Fruit fly (Drosophila melanogaster) whole organism, embryonic: ENCODE data around the gene aln.

ENCODE experiments used
- CG10267 ChIP-seq: fragments of 200-800 bp; sonication (Bioruptor generic); optimal IDR thresholded peaks from 2 replicates; lab custom pipeline; 2018; ENCODE audit warnings: missing biosample characterization, mild to moderate bottlenecking, missing genetic modification characterization, moderate library complexity
- CG10959 ChIP-seq: fragments of 200-800 bp; sonication (Bioruptor generic); IDR thresholded peaks from 2 replicates; pipeline ENCODE4 v1.3.6; 2022; ENCODE audit warnings: missing biosample characterization, missing genetic modification characterization
- CG12071 ChIP-seq: fragments of 200-800 bp; sonication (Bioruptor generic); optimal IDR thresholded peaks from 3 replicates; lab custom pipeline; 2018; ENCODE audit warnings: missing biosample characterization, mild to moderate bottlenecking, missing genetic modification characterization
- CG15514 ChIP-seq: fragments of 200-800 bp; sonication (Bioruptor generic); optimal IDR thresholded peaks from 3 replicates; lab custom pipeline; 2017; ENCODE audit warnings: missing biosample characterization, missing genetic modification characterization, mild to moderate bottlenecking, moderate library complexity, missing genetic modification reagents
- CG17612 ChIP-seq: fragments of 200-800 bp; sonication (Bioruptor generic); IDR thresholded peaks from 2 replicates; pipeline ENCODE4 v1.3.6; 2022; ENCODE audit warnings: missing biosample characterization, missing genetic modification characterization
- CG1792 ChIP-seq: fragments of 200-800 bp; sonication (Bioruptor generic); optimal IDR thresholded peaks from 2 replicates; lab custom pipeline; 2016; ENCODE audit warnings: missing biosample characterization, missing genetic modification characterization
- CG18599 ChIP-seq: fragments of 200-800 bp; sonication (Bioruptor generic); optimal IDR thresholded peaks from 3 replicates; lab custom pipeline; 2017; ENCODE audit warnings: missing biosample characterization, missing genetic modification characterization, mild to moderate bottlenecking, moderate library complexity, missing genetic modification reagents
- CG2116 ChIP-seq: fragments of 200-800 bp; sonication (Bioruptor generic); optimal IDR thresholded peaks from 3 replicates; lab custom pipeline; 2018; ENCODE audit warnings: missing biosample characterization, mild to moderate bottlenecking, missing genetic modification characterization
- CG43689 ChIP-seq: fragments of 200-800 bp; sonication (Bioruptor generic); IDR thresholded peaks from 2 replicates; pipeline ENCODE4 v1.3.6; 2022; ENCODE audit warnings: missing biosample characterization, missing genetic modification characterization
- CG4404 ChIP-seq: fragments of 200-800 bp; sonication (Bioruptor generic); IDR thresholded peaks from 2 replicates; pipeline ENCODE4 v1.3.6; 2022; ENCODE audit warnings: missing biosample characterization, missing genetic modification characterization
- CG4424 ChIP-seq: fragments of 200-800 bp; sonication (Bioruptor generic); optimal IDR thresholded peaks from 3 replicates; lab custom pipeline; 2016; ENCODE audit warnings: missing biosample characterization, missing genetic modification characterization
- CG5953 ChIP-seq: fragments of 200-800 bp; sonication (Bioruptor generic); IDR thresholded peaks from 2 replicates; pipeline ENCODE4 v1.3.6; 2022; ENCODE audit warnings: missing biosample characterization, missing genetic modification characterization
- CG6254 ChIP-seq: fragments of 200-800 bp; sonication (Bioruptor generic); optimal IDR thresholded peaks from 3 replicates; lab custom pipeline; 2017; ENCODE audit warnings: mild to moderate bottlenecking, missing biosample characterization, missing genetic modification reagents, missing genetic modification characterization
- CG7839 ChIP-seq: fragments of 200-800 bp; sonication (Bioruptor generic); optimal IDR thresholded peaks from 3 replicates; lab custom pipeline; 2018; ENCODE audit warnings: missing biosample characterization, mild to moderate bottlenecking, missing genetic modification characterization, moderate library complexity
- CG7928 ChIP-seq: fragments of 200-800 bp; sonication (Bioruptor generic); optimal IDR thresholded peaks from 2 replicates; lab custom pipeline; 2017; ENCODE audit warnings: missing biosample characterization, mild to moderate bottlenecking, missing genetic modification characterization
- CG8281 ChIP-seq: fragments of 200-800 bp; sonication (Bioruptor generic); optimal IDR thresholded peaks from 2 replicates; lab custom pipeline; 2018; ENCODE audit warnings: missing biosample characterization, mild to moderate bottlenecking, missing genetic modification characterization, moderate library complexity
- CG9215 ChIP-seq: fragments of 200-800 bp; sonication (Bioruptor generic); IDR thresholded peaks from 2 replicates; pipeline ENCODE4 v1.3.6; 2022; ENCODE audit warnings: missing biosample characterization, missing genetic modification characterization
- CG9727 ChIP-seq: fragments of 200-800 bp; sonication (Bioruptor generic); optimal IDR thresholded peaks from 3 replicates; lab custom pipeline; 2017; ENCODE audit warnings: missing biosample characterization, mild to moderate bottlenecking, missing genetic modification characterization
- CG9932 ChIP-seq: fragments of 200-800 bp; sonication (Bioruptor generic); IDR thresholded peaks from 2 replicates; pipeline ENCODE4 v1.3.6; 2022; ENCODE audit warnings: missing biosample characterization, missing genetic modification characterization
- Doc3 ChIP-seq: fragments of 200-800 bp; sonication (Bioruptor generic); IDR thresholded peaks from 3 replicates; pipeline ENCODE4 v1.3.6; 2022; ENCODE audit warnings: missing biosample characterization, missing genetic modification characterization; ENCODE audit not compliant: partially characterized antibody
- Neu2 ChIP-seq: fragments of 200-800 bp; sonication (Bioruptor generic); optimal IDR thresholded peaks from 3 replicates; lab custom pipeline; 2016; ENCODE audit warnings: missing biosample characterization, missing genetic modification characterization, borderline replicate concordance
- Oli ChIP-seq: fragments of 200-800 bp; sonication (Bioruptor generic); optimal IDR thresholded peaks from 2 replicates; lab custom pipeline; 2018; ENCODE audit warnings: missing biosample characterization, mild to moderate bottlenecking, missing genetic modification characterization, moderate library complexity
- Ptx1 ChIP-seq: fragments of 200-800 bp; sonication (Bioruptor generic); IDR thresholded peaks from 2 replicates; pipeline ENCODE4 v1.3.6; 2022; ENCODE audit warnings: missing biosample characterization, missing genetic modification characterization
- Sin3A ChIP-seq: fragments of >200 bp; optimal IDR thresholded peaks from 2 replicates; lab custom pipeline; 2018
- Sox102F ChIP-seq: fragments of 200-800 bp; sonication (Bioruptor generic); optimal IDR thresholded peaks from 2 replicates; lab custom pipeline; 2018; ENCODE audit warnings: missing biosample characterization, mild to moderate bottlenecking, missing genetic modification characterization, moderate library complexity
- Stat92E ChIP-seq, 3 experiments: fragments of >200 bp in 2 of 3; fragments of 200-800 bp in 1 of 3; sonication (Bioruptor generic) in 1 of 3; optimal IDR thresholded peaks; 2 replicates each; lab custom pipeline; 2017 to 2019; ENCODE audit warnings: missing biosample characterization in 3 of 3, missing genetic modification characterization in 3 of 3, mild to moderate bottlenecking in 1 of 3, moderate library complexity in 1 of 3
- TFAM ChIP-seq: fragments of 200-800 bp; sonication (Bioruptor generic); optimal IDR thresholded peaks from 2 replicates; lab custom pipeline; 2017; ENCODE audit warnings: missing biosample characterization, missing genetic modification characterization, inconsistent platforms
- ac ChIP-seq: fragments of 200-800 bp; sonication (Bioruptor generic); optimal IDR thresholded peaks from 3 replicates; lab custom pipeline; 2017; ENCODE audit warnings: missing biosample characterization, mild to moderate bottlenecking, missing genetic modification characterization
- ato ChIP-seq: fragments of 200-800 bp; sonication (Bioruptor generic); IDR thresholded peaks from 2 replicates; pipeline ENCODE4 v1.3.6; 2022; ENCODE audit warnings: missing biosample characterization, missing genetic modification characterization; ENCODE audit not compliant: partially characterized antibody
- bcd ChIP-seq: fragments of 200-800 bp; sonication (Bioruptor generic); optimal IDR thresholded peaks from 2 replicates; lab custom pipeline; 2017; ENCODE audit warnings: missing biosample characterization, mild to moderate bottlenecking, missing genetic modification characterization
- chinmo ChIP-seq: fragments of 200-800 bp; sonication (Bioruptor generic); IDR thresholded peaks from 4 replicates; pipeline ENCODE4 v1.3.6; 2022; ENCODE audit warnings: missing biosample characterization, missing genetic modification characterization; ENCODE audit not compliant: partially characterized antibody
- dan ChIP-seq: fragments of 200-800 bp; sonication (Bioruptor generic); IDR thresholded peaks from 2 replicates; pipeline ENCODE4 v1.3.6; 2022; ENCODE audit warnings: missing biosample characterization, missing genetic modification characterization
- fd102C ChIP-seq: fragments of 200-800 bp; sonication (Bioruptor generic); optimal IDR thresholded peaks from 2 replicates; lab custom pipeline; 2018; ENCODE audit warnings: missing biosample characterization, mild to moderate bottlenecking, missing genetic modification characterization, moderate library complexity
- gcm2 ChIP-seq: fragments of 200-800 bp; sonication (Bioruptor generic); optimal IDR thresholded peaks from 2 replicates; lab custom pipeline; 2016; ENCODE audit warnings: missing biosample characterization, missing genetic modification characterization
- grau ChIP-seq: fragments of 200-800 bp; optimal IDR thresholded peaks from 3 replicates; lab custom pipeline; 2019; ENCODE audit warnings: missing biosample characterization, mild to moderate bottlenecking, missing genetic modification characterization, moderate library complexity
- gsb-n ChIP-seq: fragments of 200-800 bp; sonication (Bioruptor generic); optimal IDR thresholded peaks from 3 replicates; lab custom pipeline; 2018; ENCODE audit warnings: missing biosample characterization, mild to moderate bottlenecking, missing genetic modification characterization
- h ChIP-seq: fragments of >200 bp; optimal IDR thresholded peaks from 2 replicates; lab custom pipeline; 2017
- her ChIP-seq: fragments of 200-800 bp; sonication (Bioruptor generic); optimal IDR thresholded peaks from 2 replicates; lab custom pipeline; 2016; ENCODE audit warnings: missing biosample characterization, missing genetic modification characterization
- kay ChIP-seq: fragments of 200-800 bp; sonication (Bioruptor generic); optimal IDR thresholded peaks from 2 replicates; lab custom pipeline; 2016; ENCODE audit warnings: missing biosample characterization, missing genetic modification characterization
- lab ChIP-seq: fragments of 200-800 bp; sonication (Bioruptor generic); optimal IDR thresholded peaks from 3 replicates; lab custom pipeline; 2017; ENCODE audit warnings: missing biosample characterization, missing genetic modification characterization, mild to moderate bottlenecking, moderate library complexity, missing genetic modification reagents
- pros ChIP-seq: fragments of 200-800 bp; sonication (Bioruptor generic); optimal IDR thresholded peaks from 3 replicates; lab custom pipeline; 2019; ENCODE audit warnings: missing biosample characterization, mild to moderate bottlenecking, missing genetic modification characterization, moderate library complexity
- row ChIP-seq: fragments of 200-800 bp; sonication (Bioruptor generic); IDR thresholded peaks from 3 replicates; pipeline ENCODE4 v1.3.6; 2022; ENCODE audit warnings: missing biosample characterization, missing genetic modification characterization
- sd ChIP-seq: fragments of 200-800 bp; sonication (Bioruptor generic); optimal IDR thresholded peaks from 3 replicates; lab custom pipeline; 2018; ENCODE audit warnings: missing biosample characterization, mild to moderate bottlenecking, missing genetic modification characterization, moderate library complexity
- tin ChIP-seq: fragments of 200-800 bp; sonication (Bioruptor generic); optimal IDR thresholded peaks from 3 replicates; lab custom pipeline; 2016; ENCODE audit warnings: missing biosample characterization, missing genetic modification characterization
- tll ChIP-seq, 2 experiments: fragments of 200-800 bp in 1 of 2; fragments of >200 bp in 1 of 2; sonication (Bioruptor generic) in 1 of 2; optimal IDR thresholded peaks; 2 replicates each; lab custom pipeline; 2017 to 2019; ENCODE audit warnings: missing biosample characterization in 2 of 2, missing genetic modification characterization in 2 of 2, mild to moderate bottlenecking in 1 of 2, moderate library complexity in 1 of 2
- toy ChIP-seq: fragments of 200-800 bp; sonication (Bioruptor generic); IDR thresholded peaks from 2 replicates; pipeline ENCODE4 v1.3.6; 2022; ENCODE audit warnings: missing biosample characterization, missing genetic modification characterization
- trh ChIP-seq: fragments of 200-800 bp; sonication (Bioruptor generic); optimal IDR thresholded peaks from 2 replicates; lab custom pipeline; 2016; ENCODE audit warnings: missing biosample characterization, missing genetic modification characterization
- unpg ChIP-seq: fragments of 200-800 bp; sonication (Bioruptor generic); optimal IDR thresholded peaks from 3 replicates; lab custom pipeline; 2018; ENCODE audit warnings: missing biosample characterization, mild to moderate bottlenecking, missing genetic modification characterization, moderate library complexity
- usp ChIP-seq: fragments of >200 bp; optimal IDR thresholded peaks from 2 replicates; lab custom pipeline; 2017; ENCODE audit warnings: missing biosample characterization, missing genetic modification characterization
- vfl ChIP-seq: fragments of 200-800 bp; sonication (Bioruptor generic); optimal IDR thresholded peaks from 2 replicates; lab custom pipeline; 2016; ENCODE audit warnings: missing biosample characterization, missing genetic modification characterization
- wek ChIP-seq: fragments of 200-800 bp; sonication (Bioruptor generic); optimal IDR thresholded peaks from 3 replicates; lab custom pipeline; 2018; ENCODE audit warnings: missing biosample characterization, mild to moderate bottlenecking, missing genetic modification characterization, moderate library complexity

aln gene

DNA sequence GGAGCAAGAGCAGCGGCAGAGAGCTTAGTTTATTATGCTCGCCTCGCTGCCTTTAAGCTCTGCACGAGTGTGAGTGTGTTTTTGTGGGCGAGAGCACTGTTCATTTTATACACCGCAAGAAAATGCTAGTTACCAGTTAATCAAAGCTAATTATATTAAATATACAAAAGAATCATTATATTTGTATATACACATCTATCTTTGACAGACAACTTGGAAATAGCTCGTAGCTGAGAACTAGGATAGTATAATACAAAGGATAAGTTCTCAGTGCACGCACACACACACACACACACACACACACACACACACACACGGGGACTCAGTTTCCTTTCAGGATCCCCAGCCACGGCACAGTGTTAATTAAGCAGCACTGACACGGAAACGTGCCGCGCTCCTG, 17.2 kb downstream of the aln start (continued):
- TF ChIP-seq CG4424, result no peak
- TF ChIP-seq Sox102F (GFP tag; lab: Kevin White, UChicago), result peak; percentile 21
- no peak for TF ChIP-seq Stat92E (GFP tag; optimal IDR thresholded peaks at IDR 0.05; lab: Kevin White, UChicago)
- peak; percentile 21 for TF ChIP-seq bcd
- TF ChIP-seq gsb-n, result no peak
- TF ChIP-seq fd102C (GFP tag; lab: Kevin White, UChicago), result no peak
- no peak for TF ChIP-seq h
- TF ChIP-seq Sin3A (lab: Kevin White, UChicago), result no peak
- TF ChIP-seq CG9932, result peak; percentile 44; the same call in 1 of the 2 replicates
- TF ChIP-seq CG5953 (GFP tag; lab: Robert Waterston, UW), result no peak
- peak; percentile 20 for TF ChIP-seq grau (tag; lab: Kevin White, UChicago)
- no peak for TF ChIP-seq CG10959 (GFP tag; lab: Robert Waterston, UW)
- TF ChIP-seq dan (GFP tag; lab: Robert Waterston, UW), result no peak
- TF ChIP-seq CG9215 (GFP tag; lab: Robert Waterston, UW), result no peak
- no peak for TF ChIP-seq ac (GFP tag; lab: Kevin White, UChicago)
- TF ChIP-seq Neu2 (GFP tag; lab: Kevin White, UChicago), result no peak
- TF ChIP-seq usp (GFP tag; lab: Kevin White, UChicago), result no peak
- peak; percentile 36; the same call in 1 of the 2 replicates for TF ChIP-seq Ptx1 (GFP tag; lab: Robert Waterston, UW)
- TF ChIP-seq trh (GFP tag; lab: Kevin White, UChicago), result no peak
- TF ChIP-seq CG8281 (tag; lab: Kevin White, UChicago), result no peak
- no peak for TF ChIP-seq CG43689 (GFP tag; lab: Robert Waterston, UW)
- no peak for TF ChIP-seq CG4404 (GFP tag; lab: Robert Waterston, UW)
- no peak for TF ChIP-seq Doc3 (GFP tag; lab: Robert Waterston, UW)
- peak; percentile 58 for TF ChIP-seq row (GFP tag; lab: Robert Waterston, UW)
- no peak for TF ChIP-seq tll (GFP tag; optimal IDR thresholded peaks at IDR 0.05; lab: Kevin White, UChicago)
- no peak for TF ChIP-seq gcm2 (GFP tag; lab: Kevin White, UChicago)
- no peak for TF ChIP-seq kay (GFP tag; lab: Kevin White, UChicago)
- TF ChIP-seq CG2116 (GFP tag; lab: Kevin White, UChicago), result no peak
- TF ChIP-seq pros (GFP tag; lab: Kevin White, UChicago), result no peak
- no peak for TF ChIP-seq CG9727
- no peak for TF ChIP-seq CG6254 (GFP tag; lab: Kevin White, UChicago)
- TF ChIP-seq chinmo (GFP tag; lab: Robert Waterston, UW), result no peak
- TF ChIP-seq CG7928 (GFP tag; lab: Kevin White, UChicago), result no peak
- TF ChIP-seq CG12071 (GFP tag; lab: Kevin White, UChicago), result no peak
- TF ChIP-seq wek, result no peak
- TF ChIP-seq toy, result no peak
- TF ChIP-seq CG15514 (GFP tag; lab: Kevin White, UChicago), result no peak
- peak; percentile 60 for TF ChIP-seq lab (GFP tag; lab: Kevin White, UChicago)
- TF ChIP-seq tin (GFP tag; lab: Kevin White, UChicago), result no peak
- TF ChIP-seq CG1792 (GFP tag; lab: Kevin White, UChicago), result no peak
- TF ChIP-seq sd (tag; lab: Kevin White, UChicago), result no peak
- no peak for TF ChIP-seq her (GFP tag; lab: Kevin White, UChicago)
- no peak for TF ChIP-seq unpg (GFP tag; lab: Kevin White, UChicago)
- peak; percentile 73 for TF ChIP-seq CG18599 (GFP tag; lab: Kevin White, UChicago)
- TF ChIP-seq Oli, result peak; percentile 6
- TF ChIP-seq CG7839 (tag; lab: Kevin White, UChicago), result peak; percentile 33
- TF ChIP-seq CG17612 (GFP tag; lab: Robert Waterston, UW), result no peak
- TF ChIP-seq TFAM (GFP tag; lab: Kevin White, UChicago), result no peak
- TF ChIP-seq CG10267, result no peak
- TF ChIP-seq vfl, result no peak
- no peak for TF ChIP-seq ato
